Worm (Caenorhabditis elegans) whole organism, L4/young adult: ENCODE measurements around the gene abu-2.

Experiments used
- W03F9.2 ChIP-seq: fragments of 150-350 bp; optimal IDR thresholded peaks from 2 replicates; lab custom pipeline; 2014; ENCODE audit warnings: missing biosample characterization, missing genetic modification characterization
- dao-5 ChIP-seq: sonication (generic microtip); optimal IDR thresholded peaks from 2 replicates; lab custom pipeline; 2016; ENCODE audit warnings: missing genotype, missing genetic modification characterization, moderate library complexity, missing compliant biosample characterization
- him-1 ChIP-seq: sonication (generic microtip); optimal IDR thresholded peaks from 2 replicates; lab custom pipeline; 2016; ENCODE audit warnings: missing genotype, missing genetic modification reagents, missing genetic modification characterization, missing compliant biosample characterization

ce11 chrX:1445696-1446095 is 35.2 kb upstream of the abu-2 start:
- TF ChIP-seq him-1 (tag; lab: Kevin White, UChicago) (no peak), W03F9.2 (tag; lab: Kevin White, UChicago) (no peak), dao-5 (tag; lab: Kevin White, UChicago) (no peak)
